Fruit fly (Drosophila melanogaster): Measurements from ENCODE around the gene Adh.

- no peak for TF ChIP-seq CG8478 (optimal IDR thresholded peaks at IDR 0.05)
- peak; percentile 94 to 96 for TF ChIP-seq CTCF (optimal IDR thresholded peaks at IDR 0.05)
Observed at dm6 chr2L:14588615-14589247, 26.6 kb upstream of the Adh start.

All from S2 (cell line).